Worm (Caenorhabditis elegans): ENCODE measurements around the gene jbts-14.

DNA sequence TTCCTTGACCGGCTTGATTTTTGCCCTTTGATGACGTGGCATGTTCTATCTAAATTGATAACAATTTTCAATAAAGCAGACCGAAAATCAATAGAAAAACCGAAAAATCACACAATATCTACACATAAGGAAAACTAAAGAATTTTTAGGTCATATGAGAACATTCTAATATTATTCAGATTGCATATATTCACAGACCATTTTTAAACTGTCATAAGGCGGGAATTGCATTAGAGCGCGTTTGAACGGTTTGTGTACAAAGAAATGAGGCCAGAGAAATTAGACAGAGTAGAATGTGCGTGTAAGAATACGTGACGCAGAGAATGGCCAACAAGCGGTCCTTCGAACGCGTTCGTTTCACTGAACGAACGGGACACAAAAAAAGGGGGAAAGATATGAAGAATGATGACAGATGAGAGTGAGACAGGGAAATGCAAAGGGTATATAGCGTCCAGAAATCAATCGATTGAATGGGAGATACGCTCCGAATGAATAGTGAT is 32.9 kb downstream of the jbts-14 start, which contains the start of gene M02D8.3:
- no peak for TF ChIP-seq T22C8.4 (GFP tag; IDR thresholded peaks at IDR 0.05)
- TF ChIP-seq med-1 (GFP tag; optimal IDR thresholded peaks at IDR 0.05; ENCODE audit: insufficient read depth), result no peak
- peak; percentile 14 for TF ChIP-seq cog-1 (tag; optimal IDR thresholded peaks at IDR 0.05)
- TF ChIP-seq klf-2 (GFP tag; conservative IDR thresholded peaks at IDR 0.05), result no peak
- no peak for TF ChIP-seq ref-1 (GFP tag; conservative IDR thresholded peaks at IDR 0.05)
- no peak for TF ChIP-seq flt-1 (GFP tag; IDR thresholded peaks at IDR 0.05)
- TF ChIP-seq ztf-23 (GFP tag; IDR thresholded peaks at IDR 0.05), result no peak
- no peak for TF ChIP-seq tab-1 (GFP tag; IDR thresholded peaks at IDR 0.05)
